Worm (Caenorhabditis elegans) whole organism, midembryonic: Measurements from ENCODE around the gene col-162.

Experiments
- klf-2 ChIP-seq: fragments of 200-800 bp; sonication (Bioruptor generic); conservative IDR thresholded peaks from 2 replicates; pipeline ENCODE4 v1.3.6; 2022; ENCODE audit warnings: missing genetic modification reagents, missing genetic modification characterization, missing compliant biosample characterization
- med-1 ChIP-seq: sonication (generic microtip); optimal IDR thresholded peaks from 2 replicates; lab custom pipeline; 2017; ENCODE audit warnings: missing genetic modification characterization, mild to moderate bottlenecking, missing compliant biosample characterization, antibody characterized with exemption, missing genetic modification reagents; ENCODE audit not compliant: insufficient read depth
- ref-1 ChIP-seq: fragments of 200-800 bp; sonication (Bioruptor generic); conservative IDR thresholded peaks from 2 replicates; pipeline ENCODE4 v1.3.6; 2022; ENCODE audit warnings: missing genetic modification reagents, missing genetic modification characterization, missing compliant biosample characterization
- ztf-23 ChIP-seq: fragments of 200-800 bp; sonication (Bioruptor generic); IDR thresholded peaks from 2 replicates; pipeline ENCODE4 v1.3.6; 2022; ENCODE audit warnings: missing genetic modification reagents, missing genetic modification characterization, missing compliant biosample characterization
- ztf-29 ChIP-seq: fragments of 200-800 bp; sonication (Bioruptor generic); IDR thresholded peaks from 2 replicates; pipeline ENCODE4 v1.3.6; 2022; ENCODE audit warnings: missing genetic modification reagents, missing genetic modification characterization, missing compliant biosample characterization

ce11 chrV:13421697-13422096 is 20.1 kb upstream of the col-162 start:
- TF ChIP-seq med-1 (GFP tag; lab: Kevin White, UChicago), result no peak
- TF ChIP-seq ztf-23, result no peak
- TF ChIP-seq ref-1 (GFP tag; lab: Robert Waterston, UW), result no peak
- no peak for TF ChIP-seq ztf-29 (GFP tag; lab: Robert Waterston, UW)
- no peak for TF ChIP-seq klf-2 (GFP tag; lab: Robert Waterston, UW)
